Worm (Caenorhabditis elegans) whole organism, L4 larva: ENCODE measurements around the gene F28F9.3.

ENCODE experiments used
- F26F4.8 ChIP-seq: fragments of 200-800 bp; sonication (Bioruptor generic); conservative IDR thresholded peaks from 2 replicates; pipeline ENCODE4 v1.3.6; 2022; ENCODE audit warnings: missing genetic modification characterization, missing compliant biosample characterization
- aha-1 ChIP-seq: fragments of 150-350 bp; peaks from one replicate; lab custom pipeline; 2014; ENCODE audit warnings: missing biosample characterization, missing genetic modification characterization
- ceh-20 ChIP-seq: fragments of 200-800 bp; sonication (Bioruptor generic); IDR thresholded peaks from 2 replicates; pipeline ENCODE4 v1.3.6; 2022; ENCODE audit warnings: missing genetic modification reagents, missing genetic modification characterization, missing compliant biosample characterization
- ceh-32 ChIP-seq: sonication (generic microtip); optimal IDR thresholded peaks from 2 replicates; lab custom pipeline; 2016; ENCODE audit warnings: mild to moderate bottlenecking, missing genetic modification characterization, missing compliant biosample characterization; ENCODE audit not compliant: poor library complexity
- daf-16 ChIP-seq, 3 experiments: sonication (generic microtip); optimal IDR thresholded peaks; 2 replicates each; lab custom pipeline; 2016 to 2017; ENCODE audit warnings: missing genetic modification characterization in 3 of 3, missing genetic modification reagents in 3 of 3, mild to moderate bottlenecking in 2 of 3, missing compliant biosample characterization in 2 of 3, missing biosample characterization in 1 of 3, moderate library complexity in 1 of 3
- daf-8 ChIP-seq: fragments of 200-800 bp; sonication (Bioruptor generic); IDR thresholded peaks from 2 replicates; pipeline ENCODE4 v1.3.6; 2022; ENCODE audit warnings: missing genetic modification characterization, missing compliant biosample characterization
- dmd-6 ChIP-seq: fragments of 200-800 bp; sonication (Bioruptor generic); IDR thresholded peaks from 2 replicates; pipeline ENCODE4 v1.3.6; 2022; ENCODE audit warnings: missing genetic modification reagents, missing genetic modification characterization, missing compliant biosample characterization
- dve-1 ChIP-seq: sonication (generic microtip); optimal IDR thresholded peaks from 2 replicates; lab custom pipeline; 2017; ENCODE audit warnings: antibody characterized with exemption, mild to moderate bottlenecking, missing genetic modification characterization, missing compliant biosample characterization; ENCODE audit not compliant: insufficient read depth
- fos-1 ChIP-seq: fragments of 150-350 bp; optimal IDR thresholded peaks from 2 replicates; lab custom pipeline; 2014; ENCODE audit warnings: missing biosample characterization, missing genetic modification characterization
- hif-1 ChIP-seq, 2 experiments: sonication (generic microtip); optimal IDR thresholded peaks; 2 replicates each; lab custom pipeline; 2016 to 2017; ENCODE audit warnings: missing compliant biosample characterization in 2 of 2, missing genetic modification characterization in 2 of 2, missing genetic modification reagents in 2 of 2, missing genotype in 2 of 2, mild to moderate bottlenecking in 1 of 2
- hlh-11 ChIP-seq: fragments of 200-800 bp; sonication (Bioruptor generic); optimal IDR thresholded peaks from 2 replicates; lab custom pipeline; 2018; ENCODE audit warnings: mild to moderate bottlenecking, missing genetic modification characterization, missing compliant biosample characterization
- hlh-30 ChIP-seq: sonication (generic microtip); optimal IDR thresholded peaks from 2 replicates; lab custom pipeline; 2017; ENCODE audit warnings: antibody characterized with exemption, mild to moderate bottlenecking, missing genetic modification characterization, missing compliant biosample characterization; ENCODE audit not compliant: insufficient read depth
- lin-13 ChIP-seq: fragments of 150-350 bp; optimal IDR thresholded peaks from 2 replicates; lab custom pipeline; 2014; ENCODE audit warnings: missing biosample characterization, missing genetic modification reagents, missing genetic modification characterization
- lin-29 ChIP-seq: fragments of 200-800 bp; sonication (Bioruptor generic); IDR thresholded peaks from 2 replicates; pipeline ENCODE4 v1.3.6; 2022; ENCODE audit warnings: missing genetic modification reagents, missing genetic modification characterization, missing compliant biosample characterization
- lir-3 ChIP-seq: sonication (generic microtip); optimal IDR thresholded peaks from 2 replicates; lab custom pipeline; 2016; ENCODE audit warnings: mild to moderate bottlenecking, missing genetic modification characterization, missing compliant biosample characterization
- lsy-2 ChIP-seq, 2 experiments: fragments of 150-350 bp in 1 of 2; sonication (generic microtip) in 1 of 2; optimal IDR thresholded peaks; 2 replicates each; lab custom pipeline; 2014 to 2017; ENCODE audit warnings: missing biosample characterization in 2 of 2, missing genetic modification characterization in 2 of 2
- madf-9 ChIP-seq: fragments of 200-800 bp; sonication (Bioruptor generic); conservative IDR thresholded peaks from 2 replicates; pipeline ENCODE4 v1.3.6; 2022; ENCODE audit warnings: missing genetic modification reagents, missing genetic modification characterization, missing compliant biosample characterization
- mdl-1 ChIP-seq, 2 experiments: fragments of 150-350 bp in 1 of 2; sonication (generic microtip) in 1 of 2; optimal IDR thresholded peaks; 2 replicates each; lab custom pipeline; 2014 to 2017; ENCODE audit warnings: missing biosample characterization in 2 of 2, missing genetic modification characterization in 2 of 2
- mdt-29 ChIP-seq: fragments of 200-800 bp; sonication (Bioruptor generic); IDR thresholded peaks from 2 replicates; pipeline ENCODE4 v1.3.6; 2022; ENCODE audit warnings: missing genetic modification reagents, missing genetic modification characterization, missing compliant biosample characterization
- mep-1 ChIP-seq: fragments of 150-350 bp; sonication (generic microtip); optimal IDR thresholded peaks from 3 replicates; lab custom pipeline; 2014; ENCODE audit warnings: missing biosample characterization, missing genetic modification characterization
- mes-2 ChIP-seq: sonication (generic microtip); optimal IDR thresholded peaks from 2 replicates; lab custom pipeline; 2016; ENCODE audit warnings: missing genotype, mild to moderate bottlenecking, missing genetic modification characterization, missing compliant biosample characterization; ENCODE audit not compliant: poor library complexity, severe bottlenecking
- nhr-237 ChIP-seq: sonication (generic microtip); optimal IDR thresholded peaks from 2 replicates; lab custom pipeline; 2017; ENCODE audit warnings: missing biosample characterization, missing genetic modification characterization
- nhr-28 ChIP-seq: fragments of 150-350 bp; optimal IDR thresholded peaks from 2 replicates; lab custom pipeline; 2014; ENCODE audit warnings: missing biosample characterization, missing genetic modification characterization
- nhr-42 ChIP-seq: fragments of 200-800 bp; sonication (Bioruptor generic); IDR thresholded peaks from 2 replicates; pipeline ENCODE4 v1.3.6; 2022; ENCODE audit warnings: missing genetic modification characterization, missing compliant biosample characterization
- nhr-48 ChIP-seq: sonication (generic microtip); optimal IDR thresholded peaks from 2 replicates; lab custom pipeline; 2016; ENCODE audit warnings: mild to moderate bottlenecking, missing genetic modification characterization, missing compliant biosample characterization
- nhr-6 ChIP-seq: fragments of 150-350 bp; optimal IDR thresholded peaks from 2 replicates; lab custom pipeline; 2014; ENCODE audit warnings: missing biosample characterization, missing genetic modification characterization
- nhr-77 ChIP-seq: fragments of 150-350 bp; optimal IDR thresholded peaks from 2 replicates; lab custom pipeline; 2014; ENCODE audit warnings: missing biosample characterization, missing genetic modification characterization
- pha-4 ChIP-seq, 2 experiments: fragments of 150-350 bp in 1 of 2; fragments of 200-800 bp in 1 of 2; sonication (Bioruptor generic) in 1 of 2; IDR thresholded peaks in 1 of 2; optimal IDR thresholded peaks in 1 of 2; 2 replicates each; pipeline versions ENCODE4 v1.3.6 to Lab custom; 2014 to 2022; ENCODE audit warnings: missing genetic modification characterization in 2 of 2, missing genetic modification reagents in 2 of 2, missing biosample characterization in 1 of 2, missing compliant biosample characterization in 1 of 2
- php-3 ChIP-seq: fragments of 200-800 bp; sonication (Bioruptor generic); IDR thresholded peaks from 2 replicates; pipeline ENCODE4 v1.3.6; 2022; ENCODE audit warnings: missing genetic modification reagents, missing genetic modification characterization, missing compliant biosample characterization
- pqm-1 ChIP-seq: sonication (generic microtip); optimal IDR thresholded peaks from 2 replicates; lab custom pipeline; 2017; ENCODE audit warnings: missing biosample characterization, missing genetic modification characterization
- rbr-2 ChIP-seq: sonication (generic microtip); optimal IDR thresholded peaks from 2 replicates; lab custom pipeline; 2016; ENCODE audit warnings: missing genotype, missing genetic modification characterization, missing compliant biosample characterization
- set-16 ChIP-seq: fragments of 200-800 bp; sonication (Bioruptor generic); IDR thresholded peaks from 2 replicates; pipeline ENCODE4 v1.3.6; 2022; ENCODE audit warnings: missing genetic modification reagents, missing genetic modification characterization, missing compliant biosample characterization
- unc-130 ChIP-seq: sonication (generic microtip); optimal IDR thresholded peaks from 2 replicates; lab custom pipeline; 2016; ENCODE audit warnings: missing genetic modification reagents, missing genetic modification characterization, missing compliant biosample characterization
- unc-62 ChIP-seq, 3 experiments: fragments of 150-350 bp in 1 of 3; sonication (generic microtip); optimal IDR thresholded peaks in 2 of 3; peaks in 1 of 3; 1 replicate in 1 of 3; 2 replicates in 2 of 3; lab custom pipeline; 2014 to 2017; ENCODE audit warnings: missing biosample characterization in 3 of 3, missing genetic modification characterization in 3 of 3, missing genetic modification reagents in 3 of 3, missing genotype in 1 of 3
- zag-1 ChIP-seq: fragments of 150-350 bp; optimal IDR thresholded peaks from 2 replicates; lab custom pipeline; 2014; ENCODE audit warnings: missing biosample characterization, missing genetic modification characterization
- zfp-2 ChIP-seq: sonication (generic microtip); optimal IDR thresholded peaks from 2 replicates; lab custom pipeline; 2016; ENCODE audit warnings: mild to moderate bottlenecking, missing genetic modification characterization, missing compliant biosample characterization
- zip-2 ChIP-seq: fragments of 150-350 bp; optimal IDR thresholded peaks from 2 replicates; lab custom pipeline; 2014; ENCODE audit warnings: missing biosample characterization, missing genetic modification characterization

F28F9.3 gene

ce11 chrIV:3874417-3874816, 47.7 kb downstream of the F28F9.3 start (continued):
- TF ChIP-seq zfp-2, result no peak

ce11 chrIV:3875260-3875659, 48.6 kb downstream of the F28F9.3 start:
- TF ChIP-seq pha-4 (GFP tag; IDR thresholded peaks at IDR 0.05; lab: Robert Waterston, UW) (no peak), pha-4 (tag; optimal IDR thresholded peaks at IDR 0.05; lab: Kevin White, UChicago) (peak; percentile 38), hlh-30 (tag; lab: Kevin White, UChicago) (peak; percentile 73), F26F4.8 (GFP tag; lab: Robert Waterston, UW) (no peak), mdl-1 (tag; optimal IDR thresholded peaks at IDR 0.05; lab: Kevin White, UChicago) (peak in 1 of 2 experiments; percentile 44), zip-2 (no peak), dve-1 (tag; lab: Kevin White, UChicago) (peak; percentile 70), ceh-20 (GFP tag; lab: Robert Waterston, UW) (0 out of 2 replicates have a peak, but pooled peaks have one; percentile 45), hlh-11 (peak; percentile 73), daf-16 (GFP tag; optimal IDR thresholded peaks at IDR 0.05; lab: Kevin White, UChicago) (peak in 1 of 2 experiments; percentile 7), daf-16 (tag; optimal IDR thresholded peaks at IDR 0.05; lab: Kevin White, UChicago) (peak; percentile 78), mes-2 (tag; lab: Kevin White, UChicago) (peak; percentile 57), hif-1 (tag; optimal IDR thresholded peaks at IDR 0.05; lab: Kevin White, UChicago) (peak in 1 of 2 experiments; percentile 41), php-3 (GFP tag; lab: Robert Waterston, UW) (peak; percentile 70), nhr-237 (tag; lab: Kevin White, UChicago) (no peak), set-16 (peak; percentile 57), dmd-6 (GFP tag; lab: Robert Waterston, UW) (peak; percentile 73), nhr-6 (tag; lab: Kevin White, UChicago) (peak; percentile 86), nhr-77 (tag; lab: Kevin White, UChicago) (no peak), mdt-29 (no peak), nhr-28 (tag; lab: Kevin White, UChicago) (peak; percentile 7), pqm-1 (tag; lab: Kevin White, UChicago) (peak; percentile 24), rbr-2 (tag; lab: Kevin White, UChicago) (peak; percentile 17), mep-1 (tag; lab: Kevin White, UChicago) (peak; percentile 68), nhr-48 (tag; lab: Kevin White, UChicago) (peak; percentile 22), daf-8 (GFP tag; lab: Robert Waterston, UW) (no peak), lin-13 (peak; percentile 42)

ce11 chrIV:3876955-3877354, 50.3 kb downstream of the F28F9.3 start:
- TF ChIP-seq zag-1 (no peak), hlh-30 (tag; lab: Kevin White, UChicago) (no peak), lir-3 (tag; lab: Kevin White, UChicago) (no peak), unc-62 (GFP tag; optimal IDR thresholded peaks at IDR 0.05 in 1 of 2; lab: Kevin White, UChicago) (peak in 1 of 2 experiments; percentile 67), unc-62 (tag; optimal IDR thresholded peaks at IDR 0.05; lab: Kevin White, UChicago) (no peak), lsy-2 (tag; optimal IDR thresholded peaks at IDR 0.05; lab: Kevin White, UChicago) (no peak), fos-1 (no peak), pqm-1 (tag; lab: Kevin White, UChicago) (no peak), madf-9 (GFP tag; lab: Robert Waterston, UW) (no peak), unc-130 (GFP tag; lab: Kevin White, UChicago) (no peak), dve-1 (tag; lab: Kevin White, UChicago) (no peak), ceh-32 (tag; lab: Kevin White, UChicago) (no peak), mdt-29 (no peak), hif-1 (tag; optimal IDR thresholded peaks at IDR 0.05; lab: Kevin White, UChicago) (no peak), daf-8 (GFP tag; lab: Robert Waterston, UW) (no peak), lin-29 (GFP tag; lab: Robert Waterston, UW) (no peak), aha-1 (tag; lab: Kevin White, UChicago) (peak; percentile 91), nhr-42 (no peak)
